Fruit fly (Drosophila melanogaster) whole organism, embryonic: ENCODE data around the gene CG15514.
A peak's percentile ranks its signal among the peaks of the same experiment; 100 is the strongest.

Experiments
- CG10267 ChIP-seq: fragments of 200-800 bp; sonication (Bioruptor generic); optimal IDR thresholded peaks from 2 replicates; lab custom pipeline; 2018; ENCODE audit warnings: missing biosample characterization, mild to moderate bottlenecking, missing genetic modification characterization, moderate library complexity
- CG13123 ChIP-seq: fragments of 200-800 bp; sonication (Bioruptor generic); optimal IDR thresholded peaks from 2 replicates; lab custom pipeline; 2016; ENCODE audit warnings: missing biosample characterization, missing genetic modification characterization
- CG13775 ChIP-seq: fragments of 200-800 bp; sonication (Bioruptor generic); optimal IDR thresholded peaks from 3 replicates; lab custom pipeline; 2017; ENCODE audit warnings: missing biosample characterization, mild to moderate bottlenecking, missing genetic modification characterization
- CG14441 ChIP-seq: fragments of 200-800 bp; sonication (Bioruptor generic); IDR thresholded peaks from 2 replicates; pipeline ENCODE4 v1.3.6; 2022; ENCODE audit warnings: missing biosample characterization, missing genetic modification characterization
- CG14860 ChIP-seq: fragments of 200-800 bp; sonication (Bioruptor generic); IDR thresholded peaks from 3 replicates; pipeline ENCODE4 v1.3.6; 2022; ENCODE audit warnings: missing biosample characterization, missing genetic modification characterization; ENCODE audit not compliant: partially characterized antibody
- CG1529 ChIP-seq: fragments of 200-800 bp; sonication (Bioruptor generic); optimal IDR thresholded peaks from 3 replicates; lab custom pipeline; 2018; ENCODE audit warnings: missing biosample characterization, missing genetic modification characterization
- CG15601 ChIP-seq: fragments of 200-800 bp; sonication (Bioruptor generic); optimal IDR thresholded peaks from 3 replicates; lab custom pipeline; 2019; ENCODE audit warnings: missing biosample characterization, mild to moderate bottlenecking, missing genetic modification characterization, moderate library complexity
- CG1603 ChIP-seq: fragments of 200-800 bp; sonication (Bioruptor generic); optimal IDR thresholded peaks from 2 replicates; lab custom pipeline; 2019; ENCODE audit warnings: missing biosample characterization, mild to moderate bottlenecking, missing genetic modification characterization, moderate library complexity
- CG17361 ChIP-seq: fragments of 200-800 bp; sonication (Bioruptor generic); IDR thresholded peaks from 3 replicates; pipeline ENCODE4 v1.3.6; 2022; ENCODE audit warnings: missing biosample characterization, missing genetic modification characterization
- CG17385 ChIP-seq: fragments of 200-800 bp; sonication (Bioruptor generic); optimal IDR thresholded peaks from 3 replicates; lab custom pipeline; 2018; ENCODE audit warnings: missing biosample characterization, mild to moderate bottlenecking, missing genetic modification characterization
- CG18764 ChIP-seq: fragments of 200-800 bp; sonication (Bioruptor generic); optimal IDR thresholded peaks from 3 replicates; lab custom pipeline; 2016; ENCODE audit warnings: missing biosample characterization, missing genetic modification characterization
- CG2889 ChIP-seq: fragments of 200-800 bp; sonication (Bioruptor generic); IDR thresholded peaks from 3 replicates; pipeline ENCODE4 v1.3.6; 2022; ENCODE audit warnings: missing biosample characterization, missing genetic modification characterization
- CG31224 ChIP-seq: fragments of 200-800 bp; sonication (Bioruptor generic); IDR thresholded peaks from 2 replicates; pipeline ENCODE4 v1.3.6; 2022; ENCODE audit warnings: missing biosample characterization, missing genetic modification characterization
- CG32767 ChIP-seq: fragments of 200-800 bp; sonication (Bioruptor generic); IDR thresholded peaks from 2 replicates; pipeline ENCODE4 v1.3.6; 2022; ENCODE audit warnings: missing biosample characterization, missing genetic modification characterization
- CG4617 ChIP-seq: fragments of 200-800 bp; sonication (Bioruptor generic); optimal IDR thresholded peaks from 3 replicates; lab custom pipeline; 2016; ENCODE audit warnings: missing biosample characterization, missing genetic modification characterization, borderline replicate concordance
- CG5245 ChIP-seq: fragments of 200-800 bp; sonication (Bioruptor generic); optimal IDR thresholded peaks from 3 replicates; lab custom pipeline; 2016; ENCODE audit warnings: missing biosample characterization, missing genetic modification characterization
- CG6683 ChIP-seq: fragments of 200-800 bp; sonication (Bioruptor generic); optimal IDR thresholded peaks from 2 replicates; lab custom pipeline; 2017; ENCODE audit warnings: missing biosample characterization, mild to moderate bottlenecking, missing genetic modification characterization, missing genetic modification reagents
- CG6813 ChIP-seq: fragments of 200-800 bp; sonication (Bioruptor generic); optimal IDR thresholded peaks from 2 replicates; lab custom pipeline; 2017; ENCODE audit warnings: missing biosample characterization, missing genetic modification characterization, mild to moderate bottlenecking, moderate library complexity, missing genetic modification reagents
- CG8281 ChIP-seq: fragments of 200-800 bp; sonication (Bioruptor generic); optimal IDR thresholded peaks from 2 replicates; lab custom pipeline; 2018; ENCODE audit warnings: missing biosample characterization, mild to moderate bottlenecking, missing genetic modification characterization, moderate library complexity
- CG8944 ChIP-seq: fragments of 200-800 bp; sonication (Bioruptor generic); optimal IDR thresholded peaks from 3 replicates; lab custom pipeline; 2016; ENCODE audit warnings: missing biosample characterization, missing genetic modification characterization
- CG9817 ChIP-seq: fragments of 200-800 bp; sonication (Bioruptor generic); optimal IDR thresholded peaks from 2 replicates; lab custom pipeline; 2018; ENCODE audit warnings: missing biosample characterization, mild to moderate bottlenecking, missing genetic modification characterization, moderate library complexity
- Eip74EF ChIP-seq, 2 experiments: fragments of 200-800 bp in 1 of 2; fragments of >200 bp in 1 of 2; sonication (Bioruptor generic) in 1 of 2; optimal IDR thresholded peaks; 2 replicates each; lab custom pipeline; 2017 to 2019; ENCODE audit warnings: missing biosample characterization in 2 of 2, missing genetic modification characterization in 2 of 2, mild to moderate bottlenecking in 1 of 2, moderate library complexity in 1 of 2
- Gug ChIP-seq: fragments of 200-800 bp; sonication (Bioruptor generic); IDR thresholded peaks from 4 replicates; pipeline ENCODE4 v1.3.6; 2022; ENCODE audit warnings: missing biosample characterization, missing genetic modification characterization
- H15 ChIP-seq: fragments of 200-800 bp; sonication (Bioruptor generic); IDR thresholded peaks from 3 replicates; pipeline ENCODE4 v1.3.6; 2022; ENCODE audit warnings: missing biosample characterization, missing genetic modification characterization
- Hey ChIP-seq: fragments of 200-800 bp; sonication (Bioruptor generic); optimal IDR thresholded peaks from 3 replicates; lab custom pipeline; 2018; ENCODE audit warnings: missing biosample characterization, mild to moderate bottlenecking, missing genetic modification characterization
- Hmx ChIP-seq: fragments of 200-800 bp; sonication (Bioruptor generic); optimal IDR thresholded peaks from 2 replicates; lab custom pipeline; 2016; ENCODE audit warnings: missing biosample characterization, missing genetic modification characterization
- Nf-YB ChIP-seq: fragments of 200-800 bp; sonication (Bioruptor generic); optimal IDR thresholded peaks from 3 replicates; lab custom pipeline; 2019; ENCODE audit warnings: missing biosample characterization, mild to moderate bottlenecking, missing genetic modification characterization, moderate library complexity
- Oli ChIP-seq: fragments of 200-800 bp; sonication (Bioruptor generic); optimal IDR thresholded peaks from 2 replicates; lab custom pipeline; 2018; ENCODE audit warnings: missing biosample characterization, mild to moderate bottlenecking, missing genetic modification characterization, moderate library complexity
- Stat92E ChIP-seq, 3 experiments: fragments of >200 bp in 2 of 3; fragments of 200-800 bp in 1 of 3; sonication (Bioruptor generic) in 1 of 3; optimal IDR thresholded peaks; 2 replicates each; lab custom pipeline; 2017 to 2019; ENCODE audit warnings: missing biosample characterization in 3 of 3, missing genetic modification characterization in 3 of 3, mild to moderate bottlenecking in 1 of 3, moderate library complexity in 1 of 3
- YL-1 ChIP-seq: fragments of 200-800 bp; sonication (Bioruptor generic); optimal IDR thresholded peaks from 3 replicates; lab custom pipeline; 2017; ENCODE audit warnings: missing biosample characterization, mild to moderate bottlenecking, missing genetic modification characterization
- aop ChIP-seq: fragments of 200-800 bp; sonication (Bioruptor generic); IDR thresholded peaks from 2 replicates; pipeline ENCODE4 v1.3.6; 2022; ENCODE audit warnings: missing biosample characterization, missing genetic modification characterization
- ato ChIP-seq: fragments of 200-800 bp; sonication (Bioruptor generic); IDR thresholded peaks from 2 replicates; pipeline ENCODE4 v1.3.6; 2022; ENCODE audit warnings: missing biosample characterization, missing genetic modification characterization; ENCODE audit not compliant: partially characterized antibody
- az2 ChIP-seq: fragments of 200-800 bp; sonication (Bioruptor generic); optimal IDR thresholded peaks from 3 replicates; lab custom pipeline; 2016; ENCODE audit warnings: missing biosample characterization, missing genetic modification characterization
- bowl ChIP-seq: fragments of 200-800 bp; sonication (Bioruptor generic); IDR thresholded peaks from 2 replicates; pipeline ENCODE4 v1.3.6; 2022; ENCODE audit warnings: missing biosample characterization, missing genetic modification characterization
- btn ChIP-seq: fragments of 200-800 bp; sonication (Bioruptor generic); optimal IDR thresholded peaks from 2 replicates; lab custom pipeline; 2016; ENCODE audit warnings: missing biosample characterization, missing genetic modification characterization
- gcm2 ChIP-seq: fragments of 200-800 bp; sonication (Bioruptor generic); optimal IDR thresholded peaks from 2 replicates; lab custom pipeline; 2016; ENCODE audit warnings: missing biosample characterization, missing genetic modification characterization
- grau ChIP-seq: fragments of 200-800 bp; optimal IDR thresholded peaks from 3 replicates; lab custom pipeline; 2019; ENCODE audit warnings: missing biosample characterization, mild to moderate bottlenecking, missing genetic modification characterization, moderate library complexity
- h ChIP-seq: fragments of >200 bp; optimal IDR thresholded peaks from 2 replicates; lab custom pipeline; 2017
- hbn ChIP-seq: fragments of 200-800 bp; sonication (Bioruptor generic); IDR thresholded peaks from 2 replicates; pipeline ENCODE4 v1.3.6; 2022; ENCODE audit warnings: missing biosample characterization, missing genetic modification characterization; ENCODE audit not compliant: partially characterized antibody
- her ChIP-seq: fragments of 200-800 bp; sonication (Bioruptor generic); optimal IDR thresholded peaks from 2 replicates; lab custom pipeline; 2016; ENCODE audit warnings: missing biosample characterization, missing genetic modification characterization
- nom ChIP-seq: fragments of 200-800 bp; sonication (Bioruptor generic); optimal IDR thresholded peaks from 2 replicates; lab custom pipeline; 2017; ENCODE audit warnings: missing biosample characterization, missing genetic modification characterization, mild to moderate bottlenecking, moderate library complexity, missing genetic modification reagents
- onecut ChIP-seq: fragments of 200-800 bp; sonication (Bioruptor generic); IDR thresholded peaks from 2 replicates; pipeline ENCODE4 v1.3.6; 2022; ENCODE audit warnings: missing biosample characterization, missing genetic modification characterization
- prd ChIP-seq, 3 experiments: fragments of >200 bp in 2 of 3; fragments of 200-800 bp in 1 of 3; sonication (Bioruptor generic) in 1 of 3; optimal IDR thresholded peaks in 2 of 3; IDR thresholded peaks in 1 of 3; 2 replicates in 2 of 3; 3 replicates in 1 of 3; pipeline versions ENCODE4 v1.3.6 to Lab custom; 2017 to 2022; ENCODE audit warnings: missing biosample characterization in 1 of 3, missing genetic modification characterization in 1 of 3
- sc ChIP-seq, 3 experiments: fragments of >200 bp in 2 of 3; fragments of 200-800 bp in 1 of 3; sonication (Bioruptor generic) in 1 of 3; optimal IDR thresholded peaks; 2 replicates in 2 of 3; 3 replicates in 1 of 3; lab custom pipeline; 2017; ENCODE audit warnings: mild to moderate bottlenecking in 1 of 3, missing biosample characterization in 1 of 3, missing genetic modification characterization in 1 of 3, missing genetic modification reagents in 1 of 3
- sr ChIP-seq: fragments of 200-800 bp; sonication (Bioruptor generic); IDR thresholded peaks from 3 replicates; pipeline ENCODE4 v1.3.6; 2022; ENCODE audit warnings: missing biosample characterization, missing genetic modification characterization
- ttk ChIP-seq: fragments of 200-800 bp; sonication (Bioruptor generic); IDR thresholded peaks from 2 replicates; pipeline ENCODE4 v2.1.2; 2022; ENCODE audit warnings: missing biosample characterization, missing genetic modification characterization
- twi ChIP-seq: fragments of 200-800 bp; optimal IDR thresholded peaks from 2 replicates; lab custom pipeline; 2019; ENCODE audit warnings: missing biosample characterization, mild to moderate bottlenecking, missing genetic modification characterization, moderate library complexity
- usp ChIP-seq: fragments of >200 bp; optimal IDR thresholded peaks from 2 replicates; lab custom pipeline; 2017; ENCODE audit warnings: missing biosample characterization, missing genetic modification characterization
- wek ChIP-seq: fragments of 200-800 bp; sonication (Bioruptor generic); optimal IDR thresholded peaks from 3 replicates; lab custom pipeline; 2018; ENCODE audit warnings: missing biosample characterization, mild to moderate bottlenecking, missing genetic modification characterization, moderate library complexity

The CG15514 gene

DNA sequence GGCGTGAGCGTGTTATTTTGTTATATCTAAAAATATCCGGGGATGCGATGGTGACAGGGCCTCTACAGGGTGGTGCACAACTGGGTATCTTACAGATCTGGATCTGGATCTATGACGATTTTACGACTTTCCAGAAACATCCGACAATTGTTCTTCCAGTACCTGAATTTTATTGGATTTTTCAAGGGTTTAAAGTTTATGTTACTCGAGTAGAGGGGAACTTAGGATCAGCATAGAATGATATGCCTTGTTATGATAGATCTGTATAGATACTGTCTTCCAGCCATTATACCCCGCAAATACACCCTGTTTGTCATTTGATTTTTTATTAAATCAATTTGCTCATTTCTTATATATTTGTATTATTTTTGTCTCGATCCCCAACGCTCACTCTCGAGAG lies 33.1 kb upstream of the CG15514 start (continued):
- TF ChIP-seq CG10267 (tag; lab: Kevin White, UChicago) (peak; percentile 39), Hey (no peak), usp (GFP tag; lab: Kevin White, UChicago) (no peak), CG13123 (GFP tag; lab: Kevin White, UChicago) (no peak), ato (GFP tag; lab: Robert Waterston, UW) (no peak), CG31224 (peak; percentile 59; the same call in 1 of the 2 replicates), CG14860 (GFP tag; lab: Robert Waterston, UW) (no peak), Gug (GFP tag; lab: Robert Waterston, UW) (peak; percentile 12; the same call in 2 of the 4 replicates), ttk (peak; percentile 29; the same call in 1 of the 2 replicates), sc (optimal IDR thresholded peaks at IDR 0.05; lab: Kevin White, UChicago) (no peak), sc (GFP tag; optimal IDR thresholded peaks at IDR 0.05; lab: Kevin White, UChicago) (no peak), CG8944 (GFP tag; lab: Kevin White, UChicago) (peak; percentile 35), CG32767 (peak; percentile 54; the same call in 1 of the 2 replicates), grau (tag; lab: Kevin White, UChicago) (peak; percentile 79), CG8281 (tag; lab: Kevin White, UChicago) (peak; percentile 18), CG1603 (peak; percentile 52), CG17385 (GFP tag; lab: Kevin White, UChicago) (peak; percentile 57), sr (GFP tag; lab: Robert Waterston, UW) (peak; percentile 3; the same call in 1 of the 3 replicates), hbn (GFP tag; lab: Robert Waterston, UW) (no peak), h (lab: Kevin White, UChicago) (no peak), prd (optimal IDR thresholded peaks at IDR 0.05; lab: Kevin White, UChicago) (no peak), prd (GFP tag; IDR thresholded peaks at IDR 0.05; lab: Robert Waterston, UW) (peak; percentile 48; the same call in 2 of the 3 replicates), Eip74EF (GFP tag; optimal IDR thresholded peaks at IDR 0.05; lab: Kevin White, UChicago) (peak in 1 of 2 experiments; percentile 51), YL-1 (GFP tag; lab: Kevin White, UChicago) (no peak), btn (no peak), Stat92E (GFP tag; optimal IDR thresholded peaks at IDR 0.05; lab: Kevin White, UChicago) (no peak), az2 (GFP tag; lab: Kevin White, UChicago) (peak; percentile 36), onecut (peak; percentile 20; the same call in 1 of the 2 replicates), nom (GFP tag; lab: Kevin White, UChicago) (no peak), bowl (GFP tag; lab: Robert Waterston, UW) (no peak), wek (peak; percentile 27), CG15601 (tag; lab: Kevin White, UChicago) (no peak), CG6683 (no peak), CG9817 (tag; lab: Kevin White, UChicago) (peak; percentile 64), aop (no peak), CG13775 (peak; percentile 10), CG1529 (GFP tag; lab: Kevin White, UChicago) (peak; percentile 23), CG4617 (GFP tag; lab: Kevin White, UChicago) (no peak), CG5245 (GFP tag; lab: Kevin White, UChicago) (no peak), CG6813 (GFP tag; lab: Kevin White, UChicago) (peak; percentile 11), Hmx (GFP tag; lab: Kevin White, UChicago) (no peak), Oli (tag; lab: Kevin White, UChicago) (peak; percentile 73), CG17361 (peak; percentile 67), H15 (GFP tag; lab: Robert Waterston, UW) (peak; percentile 5; the same call in 1 of the 3 replicates), CG14441 (GFP tag; lab: Robert Waterston, UW) (peak; percentile 74), gcm2 (no peak), CG2889 (0 out of 3 replicates have a peak, but pooled peaks have one; percentile 40), twi (tag; lab: Kevin White, UChicago) (peak; percentile 20), her (GFP tag; lab: Kevin White, UChicago) (peak; percentile 45), CG18764 (GFP tag; lab: Kevin White, UChicago) (no peak), Nf-YB (peak; percentile 21)
